Worm (Caenorhabditis elegans): ENCODE results near the gene grd-10.

ce11 chrIV:3482195-3482959, 41.5 kb downstream of the grd-10 start, which contains the start of gene srz-82:
- no peak for TF ChIP-seq mdl-1 (tag; optimal IDR thresholded peaks at IDR 0.05)
- no peak for TF ChIP-seq C34F6.9 (tag; optimal IDR thresholded peaks at IDR 0.05)
- no peak for TF ChIP-seq snpc-4 (tag; optimal IDR thresholded peaks at IDR 0.05)
- TF ChIP-seq elt-3 (tag; optimal IDR thresholded peaks at IDR 0.05): no peak
- no peak for TF ChIP-seq ama-1 (optimal IDR thresholded peaks at IDR 0.05)
- TF ChIP-seq egl-27 (tag; optimal IDR thresholded peaks at IDR 0.05): no peak
- TF ChIP-seq lin-13 (GFP tag; optimal IDR thresholded peaks at IDR 0.05): no peak
- TF ChIP-seq lsy-2 (tag; optimal IDR thresholded peaks at IDR 0.05): no peak
- no peak for TF ChIP-seq aly-2 (tag; optimal IDR thresholded peaks at IDR 0.05)
- no peak for TF ChIP-seq ztf-4 (tag; optimal IDR thresholded peaks at IDR 0.05)
- TF ChIP-seq fos-1 (tag; optimal IDR thresholded peaks at IDR 0.05): no peak
- TF ChIP-seq nhr-237 (tag; optimal IDR thresholded peaks at IDR 0.05): no peak
